Fruit fly (Drosophila melanogaster): ENCODE results near the gene baz.

The baz gene

DNA sequence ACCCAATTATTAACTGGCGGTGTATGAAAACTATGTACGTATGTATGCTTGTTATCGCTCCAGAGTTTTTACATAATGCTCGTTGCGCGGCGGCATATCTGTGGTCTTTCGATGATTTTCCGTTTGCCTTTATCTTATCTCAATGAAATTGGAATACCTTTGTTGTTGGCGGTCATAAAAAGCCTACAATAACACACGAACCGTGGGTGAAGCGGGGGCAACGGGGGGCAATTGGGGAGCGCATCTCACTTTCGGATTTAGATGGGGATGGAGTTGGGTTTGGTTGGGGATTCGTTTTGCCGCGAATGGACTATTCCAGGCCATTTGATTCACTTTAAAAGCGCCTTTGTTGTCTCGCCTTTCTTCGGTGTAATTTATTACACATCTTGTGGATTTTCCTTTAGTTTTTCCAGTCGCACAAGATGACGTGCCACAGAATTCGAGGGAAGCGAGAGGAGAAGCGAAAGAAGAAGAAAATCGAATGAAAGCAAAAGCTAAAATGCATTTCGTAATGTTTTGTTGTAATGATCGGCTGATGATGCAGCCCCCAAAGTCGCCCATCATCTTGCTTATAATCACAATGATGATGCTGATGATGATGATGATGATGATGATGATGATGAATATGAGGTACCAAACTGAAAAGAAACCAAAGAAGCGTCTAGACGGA, 37.2 kb upstream of the baz start (continued):
- peak; percentile 29 for TF ChIP-seq mirr (GFP tag; optimal IDR thresholded peaks at IDR 0.05)
- TF ChIP-seq cg (GFP tag; optimal IDR thresholded peaks at IDR 0.05), result peak; percentile 0
- no peak for TF ChIP-seq aop (GFP tag; IDR thresholded peaks at IDR 0.05)
- TF ChIP-seq CG4282 (GFP tag; optimal IDR thresholded peaks at IDR 0.05), result no peak
- TF ChIP-seq tgo (GFP tag; IDR thresholded peaks at IDR 0.05), result no peak
- TF ChIP-seq pum (GFP tag; optimal IDR thresholded peaks at IDR 0.05), result no peak
- peak; percentile 13 for TF ChIP-seq Sox102F (GFP tag; optimal IDR thresholded peaks at IDR 0.05)
- TF ChIP-seq klu (GFP tag; IDR thresholded peaks at IDR 0.05), result no peak
- no peak for TF ChIP-seq nau (GFP tag; optimal IDR thresholded peaks at IDR 0.05)

DNA sequence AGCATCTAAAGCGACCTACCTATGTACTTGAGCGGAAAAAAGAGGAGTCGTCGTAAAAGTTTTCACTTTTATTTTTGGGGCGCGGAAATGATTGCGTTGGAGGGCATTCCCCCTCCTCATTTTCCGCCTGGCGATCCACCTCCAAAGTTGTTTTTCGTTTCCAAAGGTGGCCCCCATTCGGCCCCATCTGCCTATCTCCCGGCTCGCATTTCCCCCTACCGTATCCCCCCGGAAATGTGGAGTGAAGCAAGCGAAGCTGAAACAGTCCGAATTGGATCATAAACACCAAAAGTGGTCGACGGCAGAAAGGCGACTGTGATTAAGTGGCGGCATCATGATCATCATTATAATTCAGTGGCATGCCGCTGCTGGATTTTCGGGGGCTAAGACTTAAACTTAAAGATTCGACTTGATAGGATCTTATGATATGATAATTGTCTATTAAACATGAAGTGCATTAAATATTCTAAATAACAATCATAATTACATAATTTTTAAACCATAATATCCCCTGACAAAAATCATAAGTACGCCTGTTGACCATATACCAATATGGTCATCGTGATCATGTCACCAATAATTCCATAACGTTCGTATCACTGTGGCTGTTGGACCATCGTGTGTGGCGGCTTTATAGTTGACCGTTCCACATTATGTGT, 36.1 kb upstream of the baz start:
- TF ChIP-seq CG33213 (GFP tag; optimal IDR thresholded peaks at IDR 0.05) (peak; percentile 27), schlank (tag; optimal IDR thresholded peaks at IDR 0.05) (peak; percentile 33), toy (GFP tag; IDR thresholded peaks at IDR 0.05) (no peak), peb (GFP tag; IDR thresholded peaks at IDR 0.05) (peak; percentile 62), CG2120 (GFP tag; optimal IDR thresholded peaks at IDR 0.05) (peak; percentile 82), bbx (GFP tag; IDR thresholded peaks at IDR 0.05; ENCODE audit: partially characterized antibody) (no peak), lilli (GFP tag; optimal IDR thresholded peaks at IDR 0.05) (peak; percentile 73), exex (tag; optimal IDR thresholded peaks at IDR 0.05) (no peak), Abd-B (GFP tag; optimal IDR thresholded peaks at IDR 0.05) (peak; percentile 51), stwl (tag; optimal IDR thresholded peaks at IDR 0.05) (no peak), hb (GFP tag; IDR thresholded peaks at IDR 0.05; ENCODE audit: partially characterized antibody) (no peak), Rx (GFP tag; IDR thresholded peaks at IDR 0.05) (peak; percentile 39; the same call in 1 of the 2 replicates), pita (GFP tag; optimal IDR thresholded peaks at IDR 0.05) (no peak), CG17912 (GFP tag; optimal IDR thresholded peaks at IDR 0.05) (no peak), zfh2 (GFP tag; optimal IDR thresholded peaks at IDR 0.05) (peak; percentile 13), CG33557 (GFP tag; optimal IDR thresholded peaks at IDR 0.05) (no peak), CG15514 (GFP tag; optimal IDR thresholded peaks at IDR 0.05) (peak; percentile 52), CG3838 (GFP tag; optimal IDR thresholded peaks at IDR 0.05) (peak; percentile 29), eve (GFP tag; optimal IDR thresholded peaks at IDR 0.05) (peak in 1 of 2 experiments; percentile 87), Dip3 (GFP tag; optimal IDR thresholded peaks at IDR 0.05) (peak; percentile 20), Drgx (GFP tag; IDR thresholded peaks at IDR 0.05) (peak; percentile 46; the same call in 1 of the 2 replicates), CG9932 (GFP tag; IDR thresholded peaks at IDR 0.05) (peak; percentile 72), CG10321 (GFP tag; IDR thresholded peaks at IDR 0.05) (no peak), Dip2 (GFP tag; IDR thresholded peaks at IDR 0.05) (0 out of 2 replicates have a peak, but pooled peaks have one; percentile 11), CG17361 (GFP tag; IDR thresholded peaks at IDR 0.05) (peak; percentile 76; the same call in 2 of the 3 replicates), dm (GFP tag; optimal IDR thresholded peaks at IDR 0.05) (peak; percentile 8), CG32772 (GFP tag; IDR thresholded peaks at IDR 0.05) (peak; percentile 72), CG1792 (GFP tag; optimal IDR thresholded peaks at IDR 0.05) (peak; percentile 14), sqz (GFP tag; optimal IDR thresholded peaks at IDR 0.05) (no peak), Hr51 (GFP tag; optimal IDR thresholded peaks at IDR 0.05) (peak; percentile 53 to 86), CG8478 (optimal IDR thresholded peaks at IDR 0.05) (no peak), CG9727 (GFP tag; optimal IDR thresholded peaks at IDR 0.05) (peak; percentile 55), kay (GFP tag; optimal IDR thresholded peaks at IDR 0.05) (peak; percentile 29), dati (GFP tag; IDR thresholded peaks at IDR 0.05) (no peak), CG3726 (GFP tag; IDR thresholded peaks at IDR 0.05) (peak; percentile 50; the same call in 1 of the 3 replicates), Sry-β (GFP tag; optimal IDR thresholded peaks at IDR 0.05) (no peak), H15 (GFP tag; IDR thresholded peaks at IDR 0.05) (peak; percentile 51; the same call in 1 of the 3 replicates), CG30403 (GFP tag; optimal IDR thresholded peaks at IDR 0.05) (peak; percentile 77), ssp (GFP tag; IDR thresholded peaks at IDR 0.05) (0 out of 2 replicates have a peak, but pooled peaks have one; percentile 38)

Measured in whole organism, embryonic.